Fruit fly (Drosophila melanogaster) whole organism, pupa: ENCODE results near the gene Atpalpha.

Experiments used
- CG10348 ChIP-seq: fragments of 200-800 bp; sonication (Bioruptor generic); IDR thresholded peaks from 2 replicates; pipeline ENCODE4 v1.3.6; 2022; ENCODE audit warnings: missing biosample characterization, missing genetic modification characterization
- CG12605 ChIP-seq: fragments of 200-800 bp; sonication (Bioruptor generic); IDR thresholded peaks from 2 replicates; pipeline ENCODE4 v1.3.6; 2022; ENCODE audit warnings: missing biosample characterization, missing genetic modification characterization
- CG13204 ChIP-seq: fragments of 200-800 bp; sonication (Bioruptor generic); optimal IDR thresholded peaks from 2 replicates; lab custom pipeline; 2018; ENCODE audit warnings: missing biosample characterization, mild to moderate bottlenecking, missing genetic modification characterization, moderate library complexity
- CG14655 ChIP-seq: fragments of 200-800 bp; sonication (Bioruptor generic); optimal IDR thresholded peaks from 3 replicates; lab custom pipeline; 2017; ENCODE audit warnings: mild to moderate bottlenecking, missing biosample characterization, missing genetic modification reagents, missing genetic modification characterization
- CG15710 ChIP-seq: fragments of 200-800 bp; sonication (Bioruptor generic); optimal IDR thresholded peaks from 2 replicates; lab custom pipeline; 2018; ENCODE audit warnings: missing biosample characterization, mild to moderate bottlenecking, missing genetic modification characterization, moderate library complexity
- CG17806 ChIP-seq: fragments of 200-800 bp; sonication (Bioruptor generic); optimal IDR thresholded peaks from 2 replicates; lab custom pipeline; 2018; ENCODE audit warnings: missing biosample characterization, mild to moderate bottlenecking, missing genetic modification characterization, moderate library complexity
- CG32121 ChIP-seq: fragments of 200-800 bp; sonication (Bioruptor generic); IDR thresholded peaks from 2 replicates; pipeline ENCODE4 v1.3.6; 2022; ENCODE audit warnings: missing biosample characterization, missing genetic modification characterization
- CG34367 ChIP-seq: fragments of 200-800 bp; sonication (Bioruptor generic); optimal IDR thresholded peaks from 2 replicates; lab custom pipeline; 2018; ENCODE audit warnings: missing biosample characterization, mild to moderate bottlenecking, missing genetic modification characterization
- CG4496 ChIP-seq: fragments of 200-800 bp; sonication (Bioruptor generic); IDR thresholded peaks from 3 replicates; pipeline ENCODE4 v1.3.6; 2022; ENCODE audit warnings: missing biosample characterization, missing genetic modification characterization
- CG8159 ChIP-seq: fragments of 200-800 bp; sonication (Bioruptor generic); optimal IDR thresholded peaks from 3 replicates; lab custom pipeline; 2018; ENCODE audit warnings: missing biosample characterization, mild to moderate bottlenecking, missing genetic modification characterization, moderate library complexity
- CG8301 ChIP-seq: fragments of 200-800 bp; sonication (Bioruptor generic); optimal IDR thresholded peaks from 2 replicates; lab custom pipeline; 2018; ENCODE audit warnings: missing biosample characterization, mild to moderate bottlenecking, missing genetic modification characterization
- CG9948 ChIP-seq: fragments of 200-800 bp; sonication (Bioruptor generic); optimal IDR thresholded peaks from 2 replicates; lab custom pipeline; 2018; ENCODE audit warnings: missing biosample characterization, mild to moderate bottlenecking, missing genetic modification characterization, moderate library complexity
- D1 ChIP-seq: fragments of 200-800 bp; sonication (Bioruptor generic); optimal IDR thresholded peaks from 2 replicates; lab custom pipeline; 2018; ENCODE audit warnings: missing biosample characterization, mild to moderate bottlenecking, missing genetic modification characterization, moderate library complexity
- EcR ChIP-seq: fragments of 200-800 bp; sonication (Bioruptor generic); optimal IDR thresholded peaks from 3 replicates; lab custom pipeline; 2019; ENCODE audit warnings: missing biosample characterization, missing genetic modification characterization, mild to moderate bottlenecking, moderate library complexity, missing genetic modification reagents
- Ets98B ChIP-seq: fragments of 200-800 bp; sonication (Bioruptor generic); IDR thresholded peaks from 2 replicates; pipeline ENCODE4 v1.3.6; 2022; ENCODE audit warnings: missing biosample characterization, missing genetic modification characterization
- Pif1A ChIP-seq: fragments of 200-800 bp; sonication (Bioruptor generic); optimal IDR thresholded peaks from 3 replicates; lab custom pipeline; 2016; ENCODE audit warnings: missing biosample characterization, missing genetic modification characterization
- Pif1B ChIP-seq: fragments of 200-800 bp; sonication (Bioruptor generic); optimal IDR thresholded peaks from 3 replicates; lab custom pipeline; 2016; ENCODE audit warnings: missing biosample characterization, missing genetic modification characterization
- fd96Ca ChIP-seq: fragments of 200-800 bp; sonication (Bioruptor generic); IDR thresholded peaks from 3 replicates; pipeline ENCODE4 v1.3.6; 2022; ENCODE audit warnings: missing biosample characterization, missing genetic modification characterization
- gl ChIP-seq: fragments of 200-800 bp; sonication (Bioruptor generic); optimal IDR thresholded peaks from 2 replicates; lab custom pipeline; 2018; ENCODE audit warnings: missing biosample characterization, mild to moderate bottlenecking, missing genetic modification characterization
- rn ChIP-seq: fragments of 200-800 bp; sonication (Bioruptor generic); IDR thresholded peaks from 2 replicates; pipeline ENCODE4 v1.3.6; 2022; ENCODE audit warnings: missing biosample characterization, missing genetic modification characterization

Atpalpha gene

DNA sequence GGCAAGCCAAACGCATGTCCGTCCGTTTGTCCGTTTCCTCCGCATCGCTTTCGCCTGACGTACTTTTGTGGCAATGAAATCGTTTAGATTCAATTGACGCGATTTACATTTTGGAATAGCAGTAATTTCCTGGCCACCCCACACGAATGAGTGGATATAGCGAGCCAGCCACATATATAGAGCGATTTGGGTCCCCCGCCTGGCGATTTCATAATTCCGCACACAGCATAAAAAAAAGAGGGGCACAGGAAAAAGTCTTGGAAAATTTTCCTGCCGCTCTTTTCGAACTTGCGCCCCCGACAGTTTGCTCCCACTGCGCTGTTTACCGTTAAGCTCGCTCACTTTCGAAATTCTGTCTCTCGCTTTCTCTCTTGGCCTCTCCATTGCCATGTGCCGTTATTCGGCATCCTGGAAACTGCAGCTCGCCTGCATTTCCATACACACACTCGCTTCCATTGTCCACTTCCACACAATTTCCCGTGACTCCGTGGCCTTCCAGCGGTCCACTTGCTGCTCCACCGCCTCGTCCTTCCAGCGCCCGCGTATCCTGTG, 10.2 kb downstream of the Atpalpha start:
- no peak for TF ChIP-seq Pif1B (GFP tag; lab: Kevin White, UChicago)
- TF ChIP-seq CG15710: no peak

DNA sequence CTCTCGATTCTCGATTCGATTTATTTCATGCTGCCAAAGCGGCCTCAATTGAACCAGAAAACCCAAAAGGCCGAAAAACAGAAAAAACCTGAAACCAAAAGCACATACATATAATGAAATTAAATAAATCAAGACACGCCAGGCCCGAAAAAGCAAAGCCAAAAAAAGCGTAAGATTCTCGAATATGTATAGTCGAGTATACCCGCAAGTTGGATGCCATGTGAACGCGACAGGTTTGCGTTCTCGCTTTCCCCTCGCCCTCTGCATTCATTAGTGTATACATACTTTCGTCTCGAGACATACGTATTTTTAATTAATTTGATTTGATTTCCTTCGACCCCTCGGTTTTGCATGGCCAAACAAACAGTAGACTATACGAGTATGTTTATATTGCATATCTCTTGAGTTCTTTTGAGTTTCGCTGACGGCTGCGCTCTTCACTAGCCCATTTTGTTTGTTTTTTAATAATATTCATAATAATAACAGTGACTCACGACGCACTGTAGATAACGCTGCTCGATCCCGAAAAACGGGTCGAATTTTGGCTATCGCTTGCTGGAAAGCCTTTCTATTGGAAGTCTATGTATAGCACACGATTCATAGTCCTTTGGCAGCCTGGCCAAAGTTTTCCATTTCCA, 12.5 kb downstream of the Atpalpha start:
- TF ChIP-seq D1 (tag; lab: Kevin White, UChicago) (no peak), CG15710 (no peak), CG17806 (tag; lab: Kevin White, UChicago) (no peak), CG8159 (no peak), Pif1A (no peak), CG4496 (no peak), CG10348 (no peak), CG8301 (no peak), CG32121 (GFP tag; lab: Robert Waterston, UW) (no peak), rn (GFP tag; lab: Robert Waterston, UW) (no peak)

DNA sequence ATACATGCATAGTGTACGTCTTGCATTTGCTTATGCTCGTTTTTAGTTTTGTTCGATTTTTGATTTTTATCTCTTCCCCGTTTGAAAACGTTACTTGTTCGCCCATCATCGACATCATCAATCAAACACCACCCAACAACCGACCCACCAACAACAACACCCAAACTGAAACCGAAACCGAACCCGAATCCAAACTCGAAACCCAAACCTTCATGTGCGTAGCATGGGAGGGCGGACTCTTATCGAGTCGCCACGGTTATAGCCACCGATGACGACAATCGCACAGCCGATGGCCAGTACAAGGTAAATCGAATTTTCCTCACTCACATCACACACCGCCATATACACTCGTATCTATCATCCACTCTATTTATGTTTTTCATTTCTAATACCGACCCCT, 13.5 kb downstream of the Atpalpha start:
- no peak for TF ChIP-seq CG15710
- no peak for TF ChIP-seq CG34367
- TF ChIP-seq Pif1A: no peak
- TF ChIP-seq gl (tag; lab: Kevin White, UChicago): no peak
- TF ChIP-seq D1 (tag; lab: Kevin White, UChicago): no peak
- TF ChIP-seq CG14655 (GFP tag; lab: Kevin White, UChicago): no peak
- no peak for TF ChIP-seq CG17806 (tag; lab: Kevin White, UChicago)
- TF ChIP-seq Pif1B (GFP tag; lab: Kevin White, UChicago): no peak
- no peak for TF ChIP-seq CG9948 (tag; lab: Kevin White, UChicago)
- no peak for TF ChIP-seq Ets98B (GFP tag; lab: Robert Waterston, UW)
- no peak for TF ChIP-seq rn (GFP tag; lab: Robert Waterston, UW)
- TF ChIP-seq CG8159: no peak
- TF ChIP-seq fd96Ca (GFP tag; lab: Robert Waterston, UW): no peak
- TF ChIP-seq CG8301: no peak
- TF ChIP-seq CG32121 (GFP tag; lab: Robert Waterston, UW): no peak

DNA sequence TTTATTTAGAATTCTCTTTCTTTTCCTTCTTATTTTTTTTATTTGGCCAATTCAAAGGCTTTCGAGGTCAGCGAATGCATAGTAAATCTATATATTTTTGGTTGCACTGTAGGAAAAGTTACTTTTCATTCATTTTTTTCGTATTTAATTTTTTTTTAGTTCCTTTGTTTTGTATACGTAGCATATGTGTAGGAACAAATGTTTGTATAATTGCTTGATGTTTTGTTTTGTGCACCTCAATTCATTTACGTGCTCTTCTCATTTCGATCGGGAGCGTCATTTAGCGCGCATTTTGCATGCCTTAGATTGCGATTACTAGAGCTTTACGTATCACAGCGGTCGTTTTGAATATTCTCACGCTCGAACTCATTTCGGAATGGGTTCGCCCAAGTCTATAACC, 14.5 kb downstream of the Atpalpha start:
- no peak for TF ChIP-seq CG10348
- no peak for TF ChIP-seq CG13204 (GFP tag; lab: Kevin White, UChicago)
- TF ChIP-seq CG8159: no peak
- TF ChIP-seq Pif1A: no peak
- TF ChIP-seq CG32121 (GFP tag; lab: Robert Waterston, UW): no peak; the same call in none of the 2 replicates
- TF ChIP-seq gl (tag; lab: Kevin White, UChicago): no peak
- TF ChIP-seq CG4496: no peak
- no peak for TF ChIP-seq Pif1B (GFP tag; lab: Kevin White, UChicago)
- TF ChIP-seq EcR (GFP tag; lab: Kevin White, UChicago): no peak
- TF ChIP-seq CG15710: no peak
- no peak for TF ChIP-seq CG12605 (GFP tag; lab: Robert Waterston, UW)
- no peak for TF ChIP-seq fd96Ca (GFP tag; lab: Robert Waterston, UW)
- no peak for TF ChIP-seq Ets98B (GFP tag; lab: Robert Waterston, UW)
- TF ChIP-seq, all 21 proteins: peak for 0

DNA sequence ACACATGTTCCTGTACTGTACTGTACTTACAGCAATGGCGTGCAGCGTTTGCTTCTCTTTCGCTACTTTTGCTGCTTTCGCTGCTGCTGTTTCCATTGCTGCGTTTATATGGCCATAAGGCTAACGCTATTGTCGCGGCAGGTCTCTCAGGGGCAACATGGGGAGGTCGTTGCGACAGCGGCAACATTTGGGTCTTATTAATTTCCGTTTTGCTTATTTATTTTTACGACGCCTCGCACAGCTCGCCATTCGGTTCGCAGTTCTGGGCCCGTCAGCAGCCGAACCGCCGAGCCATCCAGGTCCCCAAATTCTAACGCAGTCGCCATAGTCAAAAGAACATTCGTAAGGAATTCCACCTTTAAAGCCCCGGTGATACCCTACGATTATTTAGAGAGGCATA, 28.1 kb downstream of the Atpalpha start:
- TF ChIP-seq CG34367 (no peak), CG17806 (tag; lab: Kevin White, UChicago) (no peak), CG8159 (no peak), EcR (GFP tag; lab: Kevin White, UChicago) (no peak)

DNA sequence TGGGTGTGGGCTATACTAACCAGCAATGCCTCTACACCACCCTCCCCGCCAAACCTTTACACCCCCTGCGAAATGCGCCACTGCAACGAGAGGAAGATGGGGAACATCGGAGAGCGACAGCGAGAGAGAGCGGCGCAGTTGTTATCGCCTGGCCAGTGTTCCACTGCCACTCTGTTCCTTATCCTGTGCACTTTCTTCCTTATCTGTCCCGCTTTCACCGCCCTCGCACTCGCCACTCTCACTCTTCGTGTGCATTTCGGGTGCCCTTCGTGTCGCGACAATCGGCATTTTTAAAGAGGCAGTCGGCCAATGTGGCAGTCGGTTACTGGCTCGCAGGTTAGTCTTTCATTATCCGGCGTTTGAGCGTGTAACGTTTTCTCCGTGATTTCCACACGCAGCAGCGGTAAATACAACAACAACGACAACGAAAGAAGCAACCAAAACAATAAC, 29.4 kb downstream of the Atpalpha start, which contains the start of gene Calx:
Calx (plus strand) TSS at position 338 of the 450 bp plus-strand sequence.
- TF ChIP-seq Pif1B (GFP tag; lab: Kevin White, UChicago): no peak
- TF ChIP-seq, all 21 proteins: peak for 0

DNA sequence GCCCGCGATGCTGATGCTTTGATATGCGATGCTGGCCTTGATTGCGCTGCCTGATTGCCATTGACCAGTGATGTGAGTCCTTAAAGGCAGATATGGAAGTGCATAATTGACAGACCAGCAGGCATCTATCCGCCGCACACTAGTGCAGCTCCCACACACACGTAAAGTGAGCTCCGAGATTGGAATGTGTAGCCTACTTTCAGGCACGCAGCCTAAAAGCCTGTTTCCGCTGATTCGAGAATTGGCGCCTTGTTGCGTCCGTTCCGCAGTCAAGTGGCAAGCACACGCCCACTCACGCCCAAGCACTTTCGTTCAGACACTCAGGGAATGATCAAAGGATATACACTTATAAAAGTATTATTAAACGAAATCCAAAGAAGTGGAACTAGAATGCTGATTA, 35.6 kb downstream of the Atpalpha start:
- TF ChIP-seq fd96Ca (GFP tag; lab: Robert Waterston, UW): 0 out of 3 replicates have a peak, but pooled peaks have one; percentile 41
- TF ChIP-seq rn (GFP tag; lab: Robert Waterston, UW): 0 out of 2 replicates have a peak, but pooled peaks have one; percentile 6
- TF ChIP-seq CG12605 (GFP tag; lab: Robert Waterston, UW): no peak

DNA sequence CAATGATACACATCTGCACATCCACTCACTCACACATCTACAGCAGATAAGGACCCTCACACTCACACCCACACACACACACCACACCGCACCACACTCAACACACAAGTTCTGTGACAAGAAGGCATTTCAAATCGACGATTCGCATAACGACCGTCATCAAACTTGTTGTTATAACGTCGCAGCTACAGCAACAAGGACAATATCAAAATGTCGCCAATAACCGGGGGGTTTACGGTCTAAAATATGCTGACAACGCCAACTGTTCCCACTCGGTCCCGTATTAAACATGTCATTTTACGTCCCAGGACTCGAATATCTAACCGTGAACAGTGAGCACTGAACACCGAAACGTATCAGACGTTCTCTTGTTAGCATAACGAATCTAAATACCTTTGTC, 36.4 kb downstream of the Atpalpha start:
- TF ChIP-seq CG17806 (tag; lab: Kevin White, UChicago) (no peak), gl (tag; lab: Kevin White, UChicago) (no peak), CG9948 (tag; lab: Kevin White, UChicago) (no peak), Pif1A (no peak), Pif1B (GFP tag; lab: Kevin White, UChicago) (no peak), CG14655 (GFP tag; lab: Kevin White, UChicago) (no peak), CG34367 (no peak), CG15710 (no peak), fd96Ca (GFP tag; lab: Robert Waterston, UW) (no peak), Ets98B (GFP tag; lab: Robert Waterston, UW) (no peak), D1 (tag; lab: Kevin White, UChicago) (no peak), CG8159 (no peak)
- TF ChIP-seq, all 21 proteins: peak for 0
